Fruit fly (Drosophila melanogaster): Measurements from ENCODE around the gene Gss1.

Gss1 gene

dm6 chrX:17870614-17871394 lies 18.5 kb upstream of the Gss1 start (continued):
- TF ChIP-seq CG6808 (GFP tag; optimal IDR thresholded peaks at IDR 0.05) (no peak), acj6 (GFP tag; optimal IDR thresholded peaks at IDR 0.05) (no peak), CG8632 (GFP tag; optimal IDR thresholded peaks at IDR 0.05) (no peak), CG8319 (GFP tag; optimal IDR thresholded peaks at IDR 0.05) (no peak), CG3919 (GFP tag; optimal IDR thresholded peaks at IDR 0.05) (no peak), fkh (GFP tag; optimal IDR thresholded peaks at IDR 0.05) (no peak), CG31627 (GFP tag; optimal IDR thresholded peaks at IDR 0.05) (no peak), pdm3 (GFP tag; optimal IDR thresholded peaks at IDR 0.05) (no peak), Hr39 (GFP tag; optimal IDR thresholded peaks at IDR 0.05) (no peak), Ets21C (GFP tag; optimal IDR thresholded peaks at IDR 0.05) (no peak), CG3032 (tag; optimal IDR thresholded peaks at IDR 0.05) (no peak), salr (GFP tag; optimal IDR thresholded peaks at IDR 0.05) (no peak), CG6854 (GFP tag; optimal IDR thresholded peaks at IDR 0.05) (peak; percentile 6), dsx (GFP tag; optimal IDR thresholded peaks at IDR 0.05; ENCODE audit: poor library complexity, severe bottlenecking) (no peak), CG6792 (GFP tag; optimal IDR thresholded peaks at IDR 0.05) (no peak), Hr38 (GFP tag; optimal IDR thresholded peaks at IDR 0.05) (no peak), CG11762 (GFP tag; optimal IDR thresholded peaks at IDR 0.05; ENCODE audit: insufficient read depth) (no peak), fd85E (GFP tag; optimal IDR thresholded peaks at IDR 0.05) (no peak), CG8119 (GFP tag; IDR thresholded peaks at IDR 0.05) (0 out of 3 replicates have a peak, but pooled peaks have one; percentile 34)

DNA sequence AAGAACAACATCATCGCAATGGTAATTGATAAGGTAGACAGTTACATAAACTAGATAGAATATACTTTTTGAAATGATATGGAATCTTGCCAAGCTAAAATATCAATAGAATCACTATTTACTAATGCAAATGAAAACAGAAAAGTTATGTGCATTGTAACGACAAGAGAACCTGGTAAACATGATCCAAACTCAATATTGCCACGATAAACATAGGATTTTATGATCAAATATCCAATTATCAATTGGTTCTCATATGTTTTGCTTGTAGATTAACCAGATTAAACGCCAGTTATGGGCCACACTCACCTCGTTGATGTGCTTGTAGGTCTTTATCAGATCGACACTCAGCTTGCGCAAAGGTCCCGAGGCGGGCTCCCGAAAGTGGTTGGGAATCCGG lies 17.0 kb upstream of the Gss1 start:
- TF ChIP-seq CG31627 (GFP tag; optimal IDR thresholded peaks at IDR 0.05): no peak
- peak; percentile 37 for TF ChIP-seq Eip78C (GFP tag)
- no peak for TF ChIP-seq Hr39 (GFP tag; optimal IDR thresholded peaks at IDR 0.05)
- peak; percentile 37 for TF ChIP-seq fkh (GFP tag; optimal IDR thresholded peaks at IDR 0.05)
- TF ChIP-seq spab (GFP tag; optimal IDR thresholded peaks at IDR 0.05): no peak
- TF ChIP-seq Met (GFP tag; optimal IDR thresholded peaks at IDR 0.05): no peak
- TF ChIP-seq CG32006 (GFP tag; optimal IDR thresholded peaks at IDR 0.05): no peak
- peak; percentile 30 for TF ChIP-seq CG6808 (GFP tag; optimal IDR thresholded peaks at IDR 0.05)
- TF ChIP-seq svp (GFP tag): no peak
- TF ChIP-seq eg (GFP tag; IDR thresholded peaks at IDR 0.05): no peak
- no peak for TF ChIP-seq achi (GFP tag; optimal IDR thresholded peaks at IDR 0.05)

DNA sequence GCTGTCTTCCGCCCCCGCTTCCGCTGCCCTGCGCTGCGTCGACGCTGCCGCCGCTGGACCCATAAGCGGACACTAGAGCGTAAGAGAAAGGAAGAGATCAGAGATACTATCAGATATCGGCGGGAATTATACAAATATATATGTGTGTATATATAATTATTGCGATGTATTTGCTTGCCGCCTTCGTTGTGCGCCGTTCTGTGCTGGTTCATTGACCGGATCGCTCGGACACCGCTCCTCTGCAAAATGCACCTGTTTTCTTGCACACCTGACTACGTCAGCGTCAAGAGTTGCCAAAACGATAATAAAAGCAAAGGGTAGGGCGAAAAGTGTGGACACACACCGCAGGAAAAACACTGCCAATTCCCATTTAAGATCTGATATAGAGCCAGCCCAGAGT lies 16.0 kb upstream of the Gss1 start:
- no peak for TF ChIP-seq CG7368 (GFP tag; optimal IDR thresholded peaks at IDR 0.05)
- peak; percentile 18 for TF ChIP-seq Ets21C (GFP tag; optimal IDR thresholded peaks at IDR 0.05)
- no peak for TF ChIP-seq fd59A (GFP tag; optimal IDR thresholded peaks at IDR 0.05)
- TF ChIP-seq topi (GFP tag; optimal IDR thresholded peaks at IDR 0.05): peak; percentile 6
- TF ChIP-seq CG6854 (GFP tag; optimal IDR thresholded peaks at IDR 0.05): no peak
- TF ChIP-seq Eip93F (GFP tag; optimal IDR thresholded peaks at IDR 0.05): peak; percentile 16
- no peak for TF ChIP-seq Hr38 (GFP tag; optimal IDR thresholded peaks at IDR 0.05)
- TF ChIP-seq CG6792 (GFP tag; optimal IDR thresholded peaks at IDR 0.05): no peak
- TF ChIP-seq svp (GFP tag): peak; percentile 71
- no peak for TF ChIP-seq fd85E (GFP tag; optimal IDR thresholded peaks at IDR 0.05)
- TF ChIP-seq Hr39 (GFP tag; optimal IDR thresholded peaks at IDR 0.05): no peak

DNA sequence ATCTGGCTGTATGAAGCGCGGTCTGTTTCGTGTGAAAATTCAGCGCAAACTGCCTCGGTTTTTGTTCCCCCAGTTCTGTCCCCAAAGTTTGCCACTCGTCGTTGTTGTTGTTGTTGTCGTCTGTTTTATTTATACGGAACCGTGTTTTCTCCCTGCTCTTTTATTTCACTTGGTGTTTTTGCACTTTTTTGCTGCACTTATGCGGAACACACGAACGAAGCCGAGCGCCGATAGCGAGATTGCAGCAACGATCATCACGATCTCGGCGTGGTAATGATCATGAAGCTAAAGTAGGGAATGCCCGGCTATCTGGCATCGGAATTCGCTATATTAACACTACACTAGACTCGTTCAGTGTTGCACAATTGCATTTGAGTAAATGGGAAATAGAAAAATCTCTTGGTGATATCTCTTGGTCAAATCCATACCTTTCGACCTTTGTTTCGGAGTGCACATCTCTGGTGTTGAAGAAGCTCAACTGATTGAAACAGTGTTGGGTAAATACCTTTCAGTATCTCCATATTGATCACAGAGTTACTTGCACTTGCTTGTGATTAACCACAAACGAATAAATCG lies 14.2 kb upstream of the Gss1 start:
- no peak for TF ChIP-seq CG11294 (GFP tag; IDR thresholded peaks at IDR 0.05)
- no peak for TF ChIP-seq salr (GFP tag; optimal IDR thresholded peaks at IDR 0.05)
- TF ChIP-seq Ets96B (tag; optimal IDR thresholded peaks at IDR 0.05): peak; percentile 13
- TF ChIP-seq Eip75B (GFP tag; optimal IDR thresholded peaks at IDR 0.05): peak; percentile 53
- TF ChIP-seq CG16779 (tag; optimal IDR thresholded peaks at IDR 0.05): peak; percentile 20
- TF ChIP-seq Smox (GFP tag; optimal IDR thresholded peaks at IDR 0.05): peak; percentile 15
- peak; percentile 1 for TF ChIP-seq CG8632 (GFP tag; optimal IDR thresholded peaks at IDR 0.05)
- peak; percentile 59 for TF ChIP-seq esn (GFP tag; optimal IDR thresholded peaks at IDR 0.05)
- TF ChIP-seq CG3919 (GFP tag; optimal IDR thresholded peaks at IDR 0.05): peak; percentile 58
- peak; percentile 31 for TF ChIP-seq CG10631 (GFP tag; optimal IDR thresholded peaks at IDR 0.05)
- TF ChIP-seq Hr39 (GFP tag; optimal IDR thresholded peaks at IDR 0.05): peak; percentile 66
- no peak for TF ChIP-seq CG6854 (GFP tag; optimal IDR thresholded peaks at IDR 0.05)
- peak; percentile 25 for TF ChIP-seq Eip93F (GFP tag; optimal IDR thresholded peaks at IDR 0.05)
- TF ChIP-seq CG9139 (GFP tag; optimal IDR thresholded peaks at IDR 0.05): peak; percentile 17
- peak; percentile 46; the same call in 2 of the 3 replicates for TF ChIP-seq CG6163 (GFP tag; IDR thresholded peaks at IDR 0.05)
- TF ChIP-seq CG15336 (GFP tag; IDR thresholded peaks at IDR 0.05): 0 out of 2 replicates have a peak, but pooled peaks have one; percentile 19
- peak; percentile 27 for TF ChIP-seq CG6276 (GFP tag; optimal IDR thresholded peaks at IDR 0.05)
- no peak for TF ChIP-seq Gug (GFP tag; IDR thresholded peaks at IDR 0.05)
- no peak for TF ChIP-seq fkh (GFP tag; optimal IDR thresholded peaks at IDR 0.05)
- TF ChIP-seq CG31627 (GFP tag; optimal IDR thresholded peaks at IDR 0.05): peak; percentile 64
- TF ChIP-seq Ets21C (GFP tag; optimal IDR thresholded peaks at IDR 0.05): peak; percentile 41
- TF ChIP-seq eg (GFP tag; IDR thresholded peaks at IDR 0.05): peak; percentile 55; the same call in 1 of the 3 replicates
